Fruit fly (Drosophila melanogaster): ENCODE data around the gene CG34337.

DNA sequence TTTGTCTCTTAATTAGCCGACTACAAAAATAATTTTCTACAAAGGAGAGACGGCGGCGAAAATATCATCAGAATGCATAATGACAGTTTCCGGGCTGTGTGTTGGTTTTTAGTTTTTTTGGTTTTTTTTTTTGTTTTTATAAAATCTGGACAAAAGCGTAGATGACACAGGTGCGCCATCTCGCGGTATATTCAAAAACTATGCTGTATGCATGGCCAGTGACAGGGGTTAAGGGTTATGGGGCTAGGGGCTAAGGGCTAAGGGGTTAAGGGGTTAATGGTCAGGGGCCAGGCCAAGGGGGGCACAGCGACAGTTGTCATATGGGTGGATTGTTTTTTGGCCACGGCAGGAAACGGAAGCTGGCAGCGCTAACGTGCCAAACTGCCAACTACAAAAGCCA lies 5.5 kb downstream of the CG34337 start:
- TF ChIP-seq CG8301 (tag; optimal IDR thresholded peaks at IDR 0.05), result no peak
- TF ChIP-seq EcR (GFP tag; optimal IDR thresholded peaks at IDR 0.05), result no peak

Data from whole organism, pupa.